Fruit fly (Drosophila melanogaster): ENCODE results near the gene CG4928.

CG4928 gene

dm6 chrX:16944049-16944532 lies 31.1 kb downstream of the CG4928 start (continued):
- TF ChIP-seq CG9817 (tag; optimal IDR thresholded peaks at IDR 0.05): peak; percentile 46
- TF ChIP-seq phol (tag; optimal IDR thresholded peaks at IDR 0.05): peak; percentile 52
- TF ChIP-seq maf-S (GFP tag; optimal IDR thresholded peaks at IDR 0.05): no peak
- peak; percentile 84 for TF ChIP-seq CoRest (tag; optimal IDR thresholded peaks at IDR 0.05)
- TF ChIP-seq CG7987 (GFP tag; optimal IDR thresholded peaks at IDR 0.05): no peak
- TF ChIP-seq vvl (GFP tag; IDR thresholded peaks at IDR 0.05): peak; percentile 66
- no peak for TF ChIP-seq CG10462 (GFP tag; optimal IDR thresholded peaks at IDR 0.05)
- no peak for TF ChIP-seq yki (optimal IDR thresholded peaks at IDR 0.05)
- TF ChIP-seq Hr51 (GFP tag; optimal IDR thresholded peaks at IDR 0.05): peak in 1 of 2 experiments; percentile 87
- peak; percentile 65 for TF ChIP-seq CG11695 (GFP tag; IDR thresholded peaks at IDR 0.05)
- TF ChIP-seq Nf-YB (GFP tag; optimal IDR thresholded peaks at IDR 0.05): peak; percentile 55
- TF ChIP-seq cas (GFP tag; IDR thresholded peaks at IDR 0.05): no peak
- peak; percentile 6 for TF ChIP-seq CG1602 (GFP tag; optimal IDR thresholded peaks at IDR 0.05)
- no peak for TF ChIP-seq Dad (GFP tag; optimal IDR thresholded peaks at IDR 0.05)
- TF ChIP-seq CG7745 (tag; optimal IDR thresholded peaks at IDR 0.05): no peak
- TF ChIP-seq E2f1 (GFP tag; IDR thresholded peaks at IDR 0.05): peak; percentile 40; the same call in 1 of the 2 replicates
- no peak for TF ChIP-seq CkIIα-i1 (GFP tag; IDR thresholded peaks at IDR 0.05)
- no peak; the same call in 1 of the 2 replicates for TF ChIP-seq E2f2 (GFP tag; IDR thresholded peaks at IDR 0.05)
- no peak for TF ChIP-seq chif (GFP tag; optimal IDR thresholded peaks at IDR 0.05)
- no peak for TF ChIP-seq pan (optimal IDR thresholded peaks at IDR 0.05)
- peak in 1 of 2 experiments; percentile 61 for TF ChIP-seq pan (GFP tag; optimal IDR thresholded peaks at IDR 0.05 in 1 of 2, IDR thresholded peaks at IDR 0.05 in 1 of 2)
- TF ChIP-seq CG10321 (GFP tag; IDR thresholded peaks at IDR 0.05): peak; percentile 57
- peak; percentile 77 for TF ChIP-seq Hmr (GFP tag; optimal IDR thresholded peaks at IDR 0.05)
- no peak for TF ChIP-seq Neu2 (GFP tag; optimal IDR thresholded peaks at IDR 0.05; ENCODE audit: borderline replicate concordance)
- TF ChIP-seq CG4424 (GFP tag; optimal IDR thresholded peaks at IDR 0.05): peak; percentile 5
- no peak for TF ChIP-seq Bgb (GFP tag; IDR thresholded peaks at IDR 0.05; ENCODE audit: partially characterized antibody)
- peak; percentile 59 for TF ChIP-seq CG12299 (tag; optimal IDR thresholded peaks at IDR 0.05)
- TF ChIP-seq sisA (GFP tag; IDR thresholded peaks at IDR 0.05): no peak; the same call in 1 of the 2 replicates
- TF ChIP-seq crp (GFP tag; optimal IDR thresholded peaks at IDR 0.05): no peak
- TF ChIP-seq Mad (GFP tag; optimal IDR thresholded peaks at IDR 0.05): no peak
- no peak for TF ChIP-seq peb (GFP tag; IDR thresholded peaks at IDR 0.05)
- TF ChIP-seq CG43689 (GFP tag; IDR thresholded peaks at IDR 0.05): 0 out of 2 replicates have a peak, but pooled peaks have one; percentile 4
- no peak for TF ChIP-seq kay (GFP tag; optimal IDR thresholded peaks at IDR 0.05)
- TF ChIP-seq Ptx1 (GFP tag; IDR thresholded peaks at IDR 0.05): peak; percentile 67; the same call in 1 of the 2 replicates
- TF ChIP-seq Ets97D (GFP tag; optimal IDR thresholded peaks at IDR 0.05): no peak
- TF ChIP-seq CG6813 (GFP tag; optimal IDR thresholded peaks at IDR 0.05): peak; percentile 44
- no peak for TF ChIP-seq CG42726 (GFP tag; IDR thresholded peaks at IDR 0.05; ENCODE audit: partially characterized antibody)
- TF ChIP-seq gsb-n (tag; optimal IDR thresholded peaks at IDR 0.05): peak; percentile 24
- no peak for TF ChIP-seq lov (optimal IDR thresholded peaks at IDR 0.05)
- TF ChIP-seq lov (GFP tag; IDR thresholded peaks at IDR 0.05): no peak
- TF ChIP-seq Lpt (GFP tag; optimal IDR thresholded peaks at IDR 0.05): no peak
- peak; percentile 62 for TF ChIP-seq CG9727 (GFP tag; optimal IDR thresholded peaks at IDR 0.05)
- TF ChIP-seq Atf3 (GFP tag; optimal IDR thresholded peaks at IDR 0.05): no peak
- peak; percentile 86 for TF ChIP-seq PHDP (tag; optimal IDR thresholded peaks at IDR 0.05)
- TF ChIP-seq Fer2 (tag; optimal IDR thresholded peaks at IDR 0.05): peak; percentile 7
- TF ChIP-seq CG30431 (GFP tag; optimal IDR thresholded peaks at IDR 0.05): no peak
- peak; percentile 0 for TF ChIP-seq ATbp (GFP tag; optimal IDR thresholded peaks at IDR 0.05)
- TF ChIP-seq Hr39 (optimal IDR thresholded peaks at IDR 0.05): no peak
- no peak for TF ChIP-seq CG1792 (GFP tag; optimal IDR thresholded peaks at IDR 0.05)
- TF ChIP-seq jing (GFP tag; optimal IDR thresholded peaks at IDR 0.05): no peak
- TF ChIP-seq CG8924 (tag; optimal IDR thresholded peaks at IDR 0.05): peak; percentile 74
- TF ChIP-seq tin (GFP tag; optimal IDR thresholded peaks at IDR 0.05): no peak
